Fruit fly (Drosophila melanogaster): ENCODE results near the gene Irc.

DNA sequence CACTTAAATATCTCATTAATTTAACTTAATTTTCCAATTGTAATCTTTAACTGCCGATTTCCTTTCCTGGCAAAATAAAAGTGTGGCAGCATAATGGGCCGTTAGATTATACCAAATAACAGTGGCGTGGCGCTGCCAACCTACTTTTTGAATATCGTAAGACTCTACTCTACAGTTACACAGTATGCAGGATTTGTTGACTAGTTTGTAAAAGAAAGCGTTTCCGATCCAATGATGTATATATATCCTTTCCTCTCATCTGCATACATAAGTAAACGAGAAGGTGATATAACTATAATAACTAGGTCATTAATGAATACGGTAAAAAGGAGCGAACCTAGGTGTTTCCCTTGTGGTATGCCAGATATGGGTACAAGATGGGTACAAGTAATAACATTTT lies 10.9 kb upstream of the Irc start, which contains the start of gene EMC2B:
- TF ChIP-seq CG8478 (optimal IDR thresholded peaks at IDR 0.05) (no peak), CTCF (optimal IDR thresholded peaks at IDR 0.05) (no peak)
